Worm (Caenorhabditis elegans) whole organism, dauer: ENCODE data around the gene Y116A8C.29.

Experiments used
- unc-62 ChIP-seq: sonication (generic microtip); optimal IDR thresholded peaks from 2 replicates; lab custom pipeline; 2017; ENCODE audit warnings: missing biosample characterization, missing genetic modification reagents, missing genetic modification characterization

Gene Y116A8C.29

ce11 chrIV:17125967-17126366 is 32.1 kb downstream of the Y116A8C.29 start:
- no peak for TF ChIP-seq unc-62 (GFP tag; lab: Kevin White, UChicago)

- TF ChIP-seq unc-62 (GFP tag; lab: Kevin White, UChicago): no peak
Measured at ce11 chrIV:17126512-17126911, 32.7 kb downstream of the Y116A8C.29 start.

ce11 chrIV:17131035-17131595 is 37.3 kb downstream of the Y116A8C.29 start, which contains the start of the genes Y116A8C.37 and Y116A8C.38:
Gene Y116A8C.37 (minus strand): TSS chrIV:17131135.
Gene Y116A8C.38 (plus strand): TSS chrIV:17131545.
- TF ChIP-seq unc-62 (GFP tag; lab: Kevin White, UChicago): no peak
